Worm (Caenorhabditis elegans): ENCODE results near the gene soc-2.

DNA sequence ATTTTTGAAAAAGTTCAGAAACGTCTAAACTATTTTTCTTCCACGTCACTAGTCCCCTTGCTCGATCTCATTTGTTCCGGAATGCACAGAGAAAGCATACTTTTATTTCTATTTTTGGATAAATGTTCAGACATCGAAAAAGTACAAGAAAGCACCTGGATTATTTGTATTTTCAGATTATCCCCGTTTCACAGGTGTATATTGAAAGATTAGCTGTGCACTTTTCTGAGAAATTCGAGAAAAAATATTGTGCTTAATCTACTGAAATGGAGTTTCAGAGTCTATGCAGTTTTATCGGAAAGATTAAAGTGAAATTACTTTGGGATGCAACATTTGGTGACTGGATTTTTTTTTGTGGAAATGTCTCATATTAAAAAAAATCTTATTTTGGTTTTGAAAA is 50.3 kb downstream of the soc-2 start:
- TF ChIP-seq isw-1 (GFP tag; IDR thresholded peaks at IDR 0.05) (no peak), snpc-4 (tag; optimal IDR thresholded peaks at IDR 0.05) (no peak), ztf-11 (tag; optimal IDR thresholded peaks at IDR 0.05) (no peak), fkh-10 (GFP tag; optimal IDR thresholded peaks at IDR 0.05) (no peak), nhr-19 (GFP tag; conservative IDR thresholded peaks at IDR 0.05) (no peak), nhr-237 (tag; optimal IDR thresholded peaks at IDR 0.05) (no peak), egl-27 (tag; optimal IDR thresholded peaks at IDR 0.05) (no peak)
